Fruit fly (Drosophila melanogaster) whole organism, embryonic: Measurements from ENCODE around the gene CG2493.

Experiments
- Ada2b ChIP-seq: fragments of 200-800 bp; sonication (Bioruptor generic); IDR thresholded peaks from 2 replicates; pipeline ENCODE4 v1.3.6; 2022; ENCODE audit warnings: missing biosample characterization, missing genetic modification characterization
- Antp ChIP-seq: fragments of 200-800 bp; sonication (Bioruptor generic); optimal IDR thresholded peaks from 3 replicates; lab custom pipeline; 2016; ENCODE audit warnings: missing biosample characterization, missing genetic modification characterization
- Blimp-1 ChIP-seq: fragments of 200-800 bp; sonication (Bioruptor generic); optimal IDR thresholded peaks from 3 replicates; lab custom pipeline; 2018; ENCODE audit warnings: missing biosample characterization, missing genetic modification characterization, mild to moderate bottlenecking, moderate library complexity, missing genetic modification reagents
- CG11093 ChIP-seq: fragments of 200-800 bp; sonication (Bioruptor generic); IDR thresholded peaks from 3 replicates; pipeline ENCODE4 v1.3.6; 2022; ENCODE audit warnings: missing biosample characterization, missing genetic modification characterization
- CG11560 ChIP-seq: fragments of 200-800 bp; sonication (Bioruptor generic); IDR thresholded peaks from 3 replicates; pipeline ENCODE4 v1.3.6; 2022; ENCODE audit warnings: missing biosample characterization, missing genetic modification characterization
- CG12659 ChIP-seq: fragments of 200-800 bp; sonication (Bioruptor generic); optimal IDR thresholded peaks from 3 replicates; lab custom pipeline; 2017; ENCODE audit warnings: mild to moderate bottlenecking, missing biosample characterization, missing genetic modification reagents, missing genetic modification characterization
- CG14014 ChIP-seq: fragments of 200-800 bp; sonication (Bioruptor generic); IDR thresholded peaks from 2 replicates; pipeline ENCODE4 v1.3.6; 2022; ENCODE audit warnings: missing biosample characterization, missing genetic modification characterization
- CG1647 ChIP-seq: fragments of 200-800 bp; sonication (Bioruptor generic); optimal IDR thresholded peaks from 3 replicates; lab custom pipeline; 2016; ENCODE audit warnings: missing biosample characterization, missing genetic modification characterization
- CG17912 ChIP-seq: fragments of 200-800 bp; sonication (Bioruptor generic); optimal IDR thresholded peaks from 2 replicates; lab custom pipeline; 2018; ENCODE audit warnings: missing biosample characterization, mild to moderate bottlenecking, missing genetic modification characterization
- CG2199 ChIP-seq: fragments of 200-800 bp; sonication (Bioruptor generic); IDR thresholded peaks from 3 replicates; pipeline ENCODE4 v1.3.6; 2022; ENCODE audit warnings: missing biosample characterization, missing genetic modification characterization
- CG2202 ChIP-seq: fragments of 200-800 bp; sonication (Bioruptor generic); optimal IDR thresholded peaks from 2 replicates; lab custom pipeline; 2018; ENCODE audit warnings: missing biosample characterization, mild to moderate bottlenecking, missing genetic modification characterization
- CG2712 ChIP-seq: fragments of 200-800 bp; optimal IDR thresholded peaks from 3 replicates; lab custom pipeline; 2019; ENCODE audit warnings: missing biosample characterization, mild to moderate bottlenecking, missing genetic modification characterization, moderate library complexity
- CG31441 ChIP-seq: fragments of 200-800 bp; sonication (Bioruptor generic); IDR thresholded peaks from 2 replicates; pipeline ENCODE4 v1.3.6; 2022; ENCODE audit warnings: missing biosample characterization, missing genetic modification characterization
- CG7839 ChIP-seq: fragments of 200-800 bp; sonication (Bioruptor generic); optimal IDR thresholded peaks from 3 replicates; lab custom pipeline; 2018; ENCODE audit warnings: missing biosample characterization, mild to moderate bottlenecking, missing genetic modification characterization, moderate library complexity
- CG8924 ChIP-seq: fragments of 200-800 bp; optimal IDR thresholded peaks from 3 replicates; lab custom pipeline; 2019; ENCODE audit warnings: missing biosample characterization, mild to moderate bottlenecking, missing genetic modification characterization, moderate library complexity
- CG9437 ChIP-seq: fragments of 200-800 bp; sonication (Bioruptor generic); optimal IDR thresholded peaks from 2 replicates; lab custom pipeline; 2018; ENCODE audit warnings: missing biosample characterization, mild to moderate bottlenecking, missing genetic modification characterization
- ERR ChIP-seq: fragments of 200-800 bp; sonication (Bioruptor generic); optimal IDR thresholded peaks from 2 replicates; lab custom pipeline; 2016; ENCODE audit warnings: missing biosample characterization, missing genetic modification characterization
- Eip74EF ChIP-seq, 2 experiments: fragments of 200-800 bp in 1 of 2; fragments of >200 bp in 1 of 2; sonication (Bioruptor generic) in 1 of 2; optimal IDR thresholded peaks; 2 replicates each; lab custom pipeline; 2017 to 2019; ENCODE audit warnings: missing biosample characterization in 2 of 2, missing genetic modification characterization in 2 of 2, mild to moderate bottlenecking in 1 of 2, moderate library complexity in 1 of 2
- Ets65A ChIP-seq: fragments of 200-800 bp; sonication (Bioruptor generic); peaks from one replicate; lab custom pipeline; 2016; ENCODE audit warnings: missing biosample characterization, missing genetic modification characterization
- Hmr ChIP-seq: fragments of 200-800 bp; sonication (Bioruptor generic); optimal IDR thresholded peaks from 3 replicates; lab custom pipeline; 2017; ENCODE audit warnings: mild to moderate bottlenecking, missing biosample characterization, missing genetic modification reagents, missing genetic modification characterization
- Hr51 ChIP-seq, 2 experiments: fragments of 200-800 bp; sonication (Bioruptor generic); optimal IDR thresholded peaks; 2 replicates in 1 of 2; 3 replicates in 1 of 2; lab custom pipeline; 2016 to 2018; ENCODE audit warnings: missing biosample characterization in 2 of 2, missing genetic modification characterization in 2 of 2, mild to moderate bottlenecking in 1 of 2, moderate library complexity in 1 of 2
- Hsf ChIP-seq: fragments of 200-800 bp; sonication (Bioruptor generic); optimal IDR thresholded peaks from 3 replicates; lab custom pipeline; 2016; ENCODE audit warnings: missing biosample characterization, missing genetic modification characterization
- Meics ChIP-seq: fragments of 200-800 bp; sonication (Bioruptor generic); optimal IDR thresholded peaks from 2 replicates; lab custom pipeline; 2017; ENCODE audit warnings: missing biosample characterization, mild to moderate bottlenecking, missing genetic modification characterization
- Mrtf ChIP-seq: fragments of 200-800 bp; sonication (Bioruptor generic); IDR thresholded peaks from 3 replicates; pipeline ENCODE4 v1.3.6; 2022; ENCODE audit warnings: missing biosample characterization, missing genetic modification characterization
- Myb ChIP-seq: fragments of 200-800 bp; sonication (Bioruptor generic); optimal IDR thresholded peaks from 2 replicates; lab custom pipeline; 2016; ENCODE audit warnings: missing biosample characterization, missing genetic modification characterization
- NC2β ChIP-seq: fragments of 200-800 bp; sonication (Bioruptor generic); optimal IDR thresholded peaks from 2 replicates; lab custom pipeline; 2016; ENCODE audit warnings: missing biosample characterization, missing genetic modification characterization
- Neu2 ChIP-seq: fragments of 200-800 bp; sonication (Bioruptor generic); optimal IDR thresholded peaks from 3 replicates; lab custom pipeline; 2016; ENCODE audit warnings: missing biosample characterization, missing genetic modification characterization, borderline replicate concordance
- Oaz ChIP-seq: fragments of 200-800 bp; sonication (Bioruptor generic); IDR thresholded peaks from 2 replicates; pipeline ENCODE4 v1.3.6; 2022; ENCODE audit warnings: missing biosample characterization, missing genetic modification characterization
- Side ChIP-seq: fragments of 200-800 bp; sonication (Bioruptor generic); optimal IDR thresholded peaks from 2 replicates; lab custom pipeline; 2016; ENCODE audit warnings: missing biosample characterization, missing genetic modification characterization
- Sox102F ChIP-seq: fragments of 200-800 bp; sonication (Bioruptor generic); optimal IDR thresholded peaks from 2 replicates; lab custom pipeline; 2018; ENCODE audit warnings: missing biosample characterization, mild to moderate bottlenecking, missing genetic modification characterization, moderate library complexity
- Sry-β ChIP-seq: fragments of 200-800 bp; sonication (Bioruptor generic); optimal IDR thresholded peaks from 2 replicates; lab custom pipeline; 2018; ENCODE audit warnings: missing biosample characterization, mild to moderate bottlenecking, missing genetic modification characterization, moderate library complexity
- YL-1 ChIP-seq: fragments of 200-800 bp; sonication (Bioruptor generic); optimal IDR thresholded peaks from 3 replicates; lab custom pipeline; 2017; ENCODE audit warnings: missing biosample characterization, mild to moderate bottlenecking, missing genetic modification characterization
- amos ChIP-seq: fragments of 200-800 bp; sonication (Bioruptor generic); IDR thresholded peaks from 2 replicates; pipeline ENCODE4 v1.3.6; 2022; ENCODE audit warnings: missing biosample characterization, missing genetic modification characterization; ENCODE audit not compliant: partially characterized antibody
- ara ChIP-seq: fragments of 200-800 bp; sonication (Bioruptor generic); IDR thresholded peaks from 2 replicates; pipeline ENCODE4 v1.3.6; 2022; ENCODE audit warnings: missing biosample characterization, missing genetic modification characterization
- az2 ChIP-seq: fragments of 200-800 bp; sonication (Bioruptor generic); optimal IDR thresholded peaks from 3 replicates; lab custom pipeline; 2016; ENCODE audit warnings: missing biosample characterization, missing genetic modification characterization
- bab2 ChIP-seq: fragments of 200-800 bp; sonication (Bioruptor generic); optimal IDR thresholded peaks from 2 replicates; lab custom pipeline; 2016; ENCODE audit warnings: missing biosample characterization, missing genetic modification characterization
- bsh ChIP-seq, 2 experiments: fragments of 200-800 bp; sonication (Bioruptor generic); optimal IDR thresholded peaks; 2 replicates each; lab custom pipeline; 2017 to 2018; ENCODE audit warnings: mild to moderate bottlenecking in 2 of 2, missing biosample characterization in 2 of 2, missing genetic modification characterization in 2 of 2, moderate library complexity in 1 of 2
- caup ChIP-seq: fragments of 200-800 bp; sonication (Bioruptor generic); optimal IDR thresholded peaks from 3 replicates; lab custom pipeline; 2017; ENCODE audit warnings: missing biosample characterization, mild to moderate bottlenecking, missing genetic modification characterization, moderate library complexity; ENCODE audit not compliant: severe bottlenecking
- fu2 ChIP-seq: fragments of 200-800 bp; sonication (Bioruptor generic); optimal IDR thresholded peaks from 2 replicates; lab custom pipeline; 2016; ENCODE audit warnings: missing biosample characterization, missing genetic modification characterization
- grn ChIP-seq: fragments of 200-800 bp; sonication (Bioruptor generic); optimal IDR thresholded peaks from 3 replicates; lab custom pipeline; 2017; ENCODE audit warnings: missing biosample characterization, missing genetic modification characterization
- ham ChIP-seq: fragments of 200-800 bp; sonication (Bioruptor generic); IDR thresholded peaks from 2 replicates; pipeline ENCODE4 v1.3.6; 2022; ENCODE audit warnings: missing biosample characterization, missing genetic modification characterization
- onecut ChIP-seq: fragments of 200-800 bp; sonication (Bioruptor generic); IDR thresholded peaks from 2 replicates; pipeline ENCODE4 v1.3.6; 2022; ENCODE audit warnings: missing biosample characterization, missing genetic modification characterization
- rib ChIP-seq: fragments of 200-800 bp; sonication (Bioruptor generic); IDR thresholded peaks from 2 replicates; pipeline ENCODE4 v1.3.6; 2022; ENCODE audit warnings: missing biosample characterization, missing genetic modification characterization
- shn ChIP-seq: fragments of 200-800 bp; sonication (Bioruptor generic); optimal IDR thresholded peaks from 3 replicates; lab custom pipeline; 2016; ENCODE audit warnings: missing biosample characterization, missing genetic modification characterization
- sim ChIP-seq: fragments of 200-800 bp; sonication (Bioruptor generic); IDR thresholded peaks from 2 replicates; pipeline ENCODE4 v1.3.6; 2022; ENCODE audit warnings: missing biosample characterization, missing genetic modification characterization
- sisA ChIP-seq: fragments of 200-800 bp; sonication (Bioruptor generic); IDR thresholded peaks from 2 replicates; pipeline ENCODE4 v1.3.6; 2022; ENCODE audit warnings: missing biosample characterization, missing genetic modification characterization
- sna ChIP-seq: fragments of 200-800 bp; sonication (Bioruptor generic); IDR thresholded peaks from 2 replicates; pipeline ENCODE4 v1.3.6; 2022; ENCODE audit warnings: missing biosample characterization, missing genetic modification characterization; ENCODE audit not compliant: partially characterized antibody
- so ChIP-seq: fragments of 200-800 bp; sonication (Bioruptor generic); IDR thresholded peaks from 3 replicates; pipeline ENCODE4 v1.3.6; 2022; ENCODE audit warnings: missing biosample characterization, missing genetic modification characterization
- vvl ChIP-seq: fragments of 200-800 bp; sonication (Bioruptor generic); IDR thresholded peaks from 2 replicates; pipeline ENCODE4 v1.3.6; 2022; ENCODE audit warnings: missing biosample characterization, missing genetic modification characterization

CG2493 gene

dm6 chr2L:20494423-20495052 lies 31.3 kb upstream of the CG2493 start, which contains the start of gene CG34007 (continued):
- TF ChIP-seq amos (GFP tag; lab: Robert Waterston, UW) = no peak
- TF ChIP-seq az2 (GFP tag; lab: Kevin White, UChicago) = peak; percentile 77
- TF ChIP-seq bab2 (GFP tag; lab: Kevin White, UChicago) = no peak
- no peak for TF ChIP-seq Neu2
- no peak for TF ChIP-seq Ets65A (GFP tag; lab: Kevin White, UChicago)
- no peak for TF ChIP-seq NC2β (GFP tag; lab: Kevin White, UChicago)
- TF ChIP-seq fu2 (GFP tag; lab: Kevin White, UChicago) = no peak
- TF ChIP-seq shn = no peak
- no peak for TF ChIP-seq CG17912 (GFP tag; lab: Kevin White, UChicago)
- no peak for TF ChIP-seq rib (GFP tag; lab: Robert Waterston, UW)
- TF ChIP-seq CG11560 (tag; lab: Robert Waterston, UW) = 0 out of 3 replicates have a peak, but pooled peaks have one; percentile 19
- TF ChIP-seq caup (GFP tag; lab: Kevin White, UChicago) = no peak
- TF ChIP-seq CG8924 (tag; lab: Kevin White, UChicago) = peak; percentile 95
- peak; percentile 40 for TF ChIP-seq YL-1 (GFP tag; lab: Kevin White, UChicago)
- no peak for TF ChIP-seq Oaz
- TF ChIP-seq CG1647 (GFP tag; lab: Kevin White, UChicago) = no peak
- TF ChIP-seq so (GFP tag; lab: Robert Waterston, UW) = peak; percentile 62; the same call in 1 of the 3 replicates
- TF ChIP-seq bsh (GFP tag; optimal IDR thresholded peaks at IDR 0.05; lab: Kevin White, UChicago) = peak in 1 of 2 experiments; percentile 94
- TF ChIP-seq Hr51 (GFP tag; optimal IDR thresholded peaks at IDR 0.05; lab: Kevin White, UChicago) = peak in 1 of 2 experiments; percentile 87
- peak; percentile 94; the same call in 1 of the 2 replicates for TF ChIP-seq CG31441
- peak; percentile 72 for TF ChIP-seq CG12659
- TF ChIP-seq ara = peak; percentile 68; the same call in 1 of the 2 replicates
- no peak for TF ChIP-seq sna (GFP tag; lab: Robert Waterston, UW)
- peak; percentile 36 for TF ChIP-seq Hmr (GFP tag; lab: Kevin White, UChicago)
- TF ChIP-seq sisA = peak; percentile 60; the same call in 1 of the 2 replicates
- 0 out of 2 replicates have a peak, but pooled peaks have one; percentile 20 for TF ChIP-seq Ada2b (GFP tag; lab: Robert Waterston, UW)
- TF ChIP-seq Eip74EF (GFP tag; optimal IDR thresholded peaks at IDR 0.05; lab: Kevin White, UChicago) = peak in 1 of 2 experiments; percentile 91
- no peak for TF ChIP-seq Hsf (GFP tag; lab: Kevin White, UChicago)
- TF ChIP-seq ham (GFP tag; lab: Robert Waterston, UW) = no peak
- peak; percentile 42 for TF ChIP-seq Sry-β (GFP tag; lab: Kevin White, UChicago)
- TF ChIP-seq onecut (GFP tag; lab: Robert Waterston, UW) = peak; percentile 69
- TF ChIP-seq sim (GFP tag; lab: Robert Waterston, UW) = peak; percentile 63; the same call in 1 of the 2 replicates
- peak; percentile 79 for TF ChIP-seq vvl
- TF ChIP-seq CG2712 (tag; lab: Kevin White, UChicago) = peak; percentile 96
- TF ChIP-seq Blimp-1 (GFP tag; lab: Kevin White, UChicago) = peak; percentile 90
- TF ChIP-seq grn (GFP tag; lab: Kevin White, UChicago) = no peak
- TF ChIP-seq ERR (GFP tag; lab: Kevin White, UChicago) = no peak
- TF ChIP-seq Sox102F (GFP tag; lab: Kevin White, UChicago) = peak; percentile 92
- TF ChIP-seq Meics (GFP tag; lab: Kevin White, UChicago) = peak; percentile 41
- peak; percentile 41; the same call in 1 of the 3 replicates for TF ChIP-seq CG2199
- peak; percentile 48; the same call in 1 of the 3 replicates for TF ChIP-seq CG11093 (GFP tag; lab: Robert Waterston, UW)
- peak; percentile 93 for TF ChIP-seq CG7839 (tag; lab: Kevin White, UChicago)
- no peak for TF ChIP-seq Antp (GFP tag; lab: Kevin White, UChicago)
- TF ChIP-seq CG14014 (GFP tag; lab: Robert Waterston, UW) = peak; percentile 45; the same call in 1 of the 2 replicates
- peak; percentile 83 for TF ChIP-seq CG9437 (GFP tag; lab: Kevin White, UChicago)
- peak; percentile 88 for TF ChIP-seq CG2202 (tag; lab: Kevin White, UChicago)
- TF ChIP-seq Side (GFP tag; lab: Kevin White, UChicago) = no peak
- peak; percentile 59; the same call in 2 of the 3 replicates for TF ChIP-seq Mrtf (GFP tag; lab: Robert Waterston, UW)
- no peak for TF ChIP-seq Myb (GFP tag; lab: Kevin White, UChicago)
